Worm (Caenorhabditis elegans) whole organism, L4/young adult: ENCODE results near the gene fbf-2.

Source experiments
- dao-5 ChIP-seq: sonication (generic microtip); optimal IDR thresholded peaks from 2 replicates; lab custom pipeline; 2016; ENCODE audit warnings: missing genotype, missing genetic modification characterization, moderate library complexity, missing compliant biosample characterization
- him-1 ChIP-seq: sonication (generic microtip); optimal IDR thresholded peaks from 2 replicates; lab custom pipeline; 2016; ENCODE audit warnings: missing genotype, missing genetic modification reagents, missing genetic modification characterization, missing compliant biosample characterization

DNA sequence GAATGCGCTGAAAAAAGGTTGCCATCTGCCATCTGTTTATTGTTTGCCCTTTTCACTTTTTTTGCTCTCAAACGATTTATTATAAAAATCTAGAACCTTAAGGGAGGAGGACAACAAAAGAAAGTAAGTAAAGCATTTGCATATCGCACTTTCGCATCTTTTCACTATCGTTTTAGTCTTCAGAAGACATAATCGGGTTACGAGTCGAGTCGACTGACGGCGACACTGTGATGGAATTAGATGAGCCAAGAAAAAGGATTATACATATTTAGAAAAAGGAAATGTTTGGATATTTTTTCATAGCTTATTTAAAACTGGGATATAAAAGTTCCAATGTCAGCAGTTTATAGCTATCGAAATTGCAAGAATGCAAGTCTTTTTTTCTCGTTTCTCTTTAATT lies 25.4 kb upstream of the fbf-2 start:
- TF ChIP-seq him-1 = no peak
- no peak for TF ChIP-seq dao-5 (tag; lab: Kevin White, UChicago)
